Worm (Caenorhabditis elegans) whole organism, young adult: ENCODE data around the gene sdz-11.

ENCODE experiments used
- C06A6.2 ChIP-seq: fragments of 200-800 bp; sonication (Bioruptor generic); conservative IDR thresholded peaks from 2 replicates; pipeline ENCODE4 v1.3.6; 2022; ENCODE audit warnings: missing genetic modification characterization, missing compliant biosample characterization
- F10E7.11 ChIP-seq: sonication (generic microtip); optimal IDR thresholded peaks from 2 replicates; lab custom pipeline; 2017; ENCODE audit warnings: mild to moderate bottlenecking, missing genetic modification characterization, moderate library complexity, missing compliant biosample characterization
- F39B2.1 ChIP-seq: fragments of 200-800 bp; sonication (Bioruptor generic); IDR thresholded peaks from 2 replicates; pipeline ENCODE4 v1.3.6; 2022; ENCODE audit warnings: missing genetic modification reagents, missing genetic modification characterization, missing compliant biosample characterization
- F52B5.7 ChIP-seq: sonication (generic microtip); optimal IDR thresholded peaks from 2 replicates; lab custom pipeline; 2016; ENCODE audit warnings: mild to moderate bottlenecking, missing genetic modification characterization, missing compliant biosample characterization
- F55B11.4 ChIP-seq: sonication (generic microtip); optimal IDR thresholded peaks from 2 replicates; lab custom pipeline; 2016; ENCODE audit warnings: missing compliant biosample characterization, missing genetic modification characterization, borderline replicate concordance; ENCODE audit not compliant: insufficient read depth
- F57A8.1 ChIP-seq: fragments of 200-800 bp; sonication (Bioruptor generic); optimal IDR thresholded peaks from 2 replicates; lab custom pipeline; 2018; ENCODE audit warnings: mild to moderate bottlenecking, missing genetic modification characterization, moderate library complexity, missing compliant biosample characterization
- F57C9.4 ChIP-seq: sonication (generic microtip); optimal IDR thresholded peaks from 2 replicates; lab custom pipeline; 2017; ENCODE audit warnings: mild to moderate bottlenecking, missing genetic modification characterization, missing compliant biosample characterization
- K11D2.4 ChIP-seq: fragments of 200-800 bp; sonication (Bioruptor generic); IDR thresholded peaks from 2 replicates; pipeline ENCODE4 v1.3.6; 2022; ENCODE audit warnings: missing genetic modification reagents, missing genetic modification characterization, missing compliant biosample characterization
- Y53F4B.3 ChIP-seq: fragments of 200-800 bp; sonication (Bioruptor generic); IDR thresholded peaks from 2 replicates; pipeline ENCODE4 v1.3.6; 2022; ENCODE audit warnings: missing genetic modification reagents, missing genetic modification characterization, missing compliant biosample characterization
- Y53G8AR.9 ChIP-seq: fragments of 200-800 bp; sonication (Bioruptor generic); conservative IDR thresholded peaks from 2 replicates; pipeline ENCODE4 v1.3.6; 2022; ENCODE audit warnings: missing genetic modification reagents, missing genetic modification characterization, missing compliant biosample characterization
- ama-1 ChIP-seq, 3 experiments: fragments of 150-350 bp in 1 of 3; sonication (generic microtip) in 2 of 3; optimal IDR thresholded peaks; 2 replicates each; lab custom pipeline; 2014 to 2018; ENCODE audit warnings: missing biosample characterization in 2 of 3, missing genetic modification characterization in 2 of 3, missing genetic modification reagents in 2 of 3
- ccch-3 ChIP-seq: fragments of 200-800 bp; sonication (Bioruptor generic); optimal IDR thresholded peaks from 2 replicates; lab custom pipeline; 2018; ENCODE audit warnings: mild to moderate bottlenecking, missing genetic modification characterization, missing compliant biosample characterization
- ceh-27 ChIP-seq: fragments of 200-800 bp; sonication (Bioruptor generic); optimal IDR thresholded peaks from 2 replicates; lab custom pipeline; 2018; ENCODE audit warnings: mild to moderate bottlenecking, missing genetic modification characterization, moderate library complexity, missing compliant biosample characterization
- fkh-3 ChIP-seq: sonication (generic microtip); optimal IDR thresholded peaks from 2 replicates; lab custom pipeline; 2016; ENCODE audit warnings: mild to moderate bottlenecking, missing genetic modification characterization, missing compliant biosample characterization
- hmg-1.2 ChIP-seq: fragments of 200-800 bp; sonication (Bioruptor generic); IDR thresholded peaks from 2 replicates; pipeline ENCODE4 v1.3.6; 2022; ENCODE audit warnings: missing genetic modification reagents, missing genetic modification characterization, missing compliant biosample characterization
- hrde-1 ChIP-seq: sonication (generic microtip); optimal IDR thresholded peaks from 2 replicates; lab custom pipeline; 2016; ENCODE audit warnings: missing genetic modification characterization, mild to moderate bottlenecking, missing compliant biosample characterization, moderate library complexity, missing genotype, missing genetic modification reagents, borderline replicate concordance
- hsf-1 ChIP-seq: fragments of 200-800 bp; sonication (Bioruptor generic); IDR thresholded peaks from 2 replicates; pipeline ENCODE4 v1.3.6; 2022; ENCODE audit warnings: missing genetic modification reagents, missing genetic modification characterization, missing compliant biosample characterization
- let-526 ChIP-seq: fragments of 200-800 bp; sonication (Bioruptor generic); IDR thresholded peaks from 2 replicates; pipeline ENCODE4 v1.3.6; 2022; ENCODE audit warnings: missing genetic modification reagents, missing genetic modification characterization, missing compliant biosample characterization
- let-607 ChIP-seq, 2 experiments: fragments of 200-800 bp in 1 of 2; sonication (Bioruptor generic) in 1 of 2; sonication (generic microtip) in 1 of 2; optimal IDR thresholded peaks; 2 replicates each; lab custom pipeline; 2016 to 2018; ENCODE audit warnings: mild to moderate bottlenecking in 2 of 2, missing compliant biosample characterization in 2 of 2, missing genetic modification characterization in 2 of 2, moderate library complexity in 2 of 2, missing genotype in 1 of 2
- lir-1 ChIP-seq: fragments of 200-800 bp; sonication (Bioruptor generic); conservative IDR thresholded peaks from 2 replicates; pipeline ENCODE4 v1.3.6; 2022; ENCODE audit warnings: missing genetic modification reagents, missing genetic modification characterization, missing compliant biosample characterization
- lsl-1 ChIP-seq: fragments of 200-800 bp; sonication (Bioruptor generic); optimal IDR thresholded peaks from 2 replicates; lab custom pipeline; 2018; ENCODE audit warnings: mild to moderate bottlenecking, missing genetic modification characterization, moderate library complexity, missing compliant biosample characterization
- madf-8 ChIP-seq: fragments of 200-800 bp; sonication (Bioruptor generic); conservative IDR thresholded peaks from 2 replicates; pipeline ENCODE4 v1.3.6; 2022; ENCODE audit warnings: missing genetic modification reagents, missing genetic modification characterization, missing compliant biosample characterization
- mcd-1 ChIP-seq: fragments of 200-800 bp; sonication (Bioruptor generic); IDR thresholded peaks from 2 replicates; pipeline ENCODE4 v1.3.6; 2022; ENCODE audit warnings: missing genetic modification reagents, missing genetic modification characterization, missing compliant biosample characterization
- nhr-120 ChIP-seq: fragments of 200-800 bp; sonication (Bioruptor generic); IDR thresholded peaks from 2 replicates; pipeline ENCODE4 v1.3.6; 2022; ENCODE audit warnings: missing genetic modification characterization, missing compliant biosample characterization
- nhr-179 ChIP-seq: sonication (generic microtip); optimal IDR thresholded peaks from 2 replicates; lab custom pipeline; 2016; ENCODE audit warnings: mild to moderate bottlenecking, missing genetic modification characterization, missing compliant biosample characterization
- pha-4 ChIP-seq: fragments of 150-350 bp; sonication (generic microtip); optimal IDR thresholded peaks from 2 replicates; lab custom pipeline; 2014; ENCODE audit warnings: missing biosample characterization, missing genetic modification reagents, missing genetic modification characterization
- rpc-1 ChIP-seq, 2 experiments: fragments of 150-350 bp in 1 of 2; sonication (generic microtip) in 1 of 2; optimal IDR thresholded peaks; 2 replicates each; lab custom pipeline; 2014 to 2018; ENCODE audit warnings: missing biosample characterization in 1 of 2, missing genetic modification characterization in 1 of 2, missing genetic modification reagents in 1 of 2, missing genotype in 1 of 2
- snpc-3.4 ChIP-seq: sonication (generic microtip); optimal IDR thresholded peaks from 2 replicates; lab custom pipeline; 2017; ENCODE audit warnings: missing genetic modification characterization, mild to moderate bottlenecking, missing compliant biosample characterization, antibody characterized with exemption, moderate library complexity, missing genotype, missing genetic modification reagents
- unc-130 ChIP-seq: sonication (generic microtip); optimal IDR thresholded peaks from 2 replicates; lab custom pipeline; 2016; ENCODE audit warnings: missing genetic modification reagents, missing genetic modification characterization, missing compliant biosample characterization
- xnd-1 ChIP-seq: sonication (generic microtip); optimal IDR thresholded peaks from 2 replicates; lab custom pipeline; 2016; ENCODE audit warnings: missing genotype, missing genetic modification reagents, missing genetic modification characterization, missing compliant biosample characterization
- zfh-2 ChIP-seq: fragments of 200-800 bp; sonication (Bioruptor generic); conservative IDR thresholded peaks from 2 replicates; pipeline ENCODE4 v1.3.6; 2022; ENCODE audit warnings: missing genetic modification reagents, missing genetic modification characterization, missing compliant biosample characterization
- zim-3 ChIP-seq: sonication (generic microtip); optimal IDR thresholded peaks from 2 replicates; lab custom pipeline; 2017; ENCODE audit warnings: mild to moderate bottlenecking, missing genetic modification characterization, moderate library complexity, missing compliant biosample characterization
- ztf-3 ChIP-seq: fragments of 200-800 bp; sonication (Bioruptor generic); optimal IDR thresholded peaks from 2 replicates; lab custom pipeline; 2018; ENCODE audit warnings: mild to moderate bottlenecking, missing genetic modification characterization, missing compliant biosample characterization

Gene sdz-11

ce11 chrII:3782309-3783000 lies 30.4 kb upstream of the sdz-11 start, which contains the start of gene T24E12.2:
Gene T24E12.2, plus strand, starts transcription at chrII:3782950.
- TF ChIP-seq pha-4 (no peak), Y53F4B.3 (GFP tag; lab: Robert Waterston, UW) (no peak), ztf-3 (GFP tag; lab: Kevin White, UChicago) (no peak), nhr-179 (tag; lab: Kevin White, UChicago) (no peak), fkh-3 (tag; lab: Kevin White, UChicago) (no peak), C06A6.2 (GFP tag; lab: Robert Waterston, UW) (no peak), lir-1 (GFP tag; lab: Robert Waterston, UW) (no peak), K11D2.4 (no peak), F10E7.11 (tag; lab: Kevin White, UChicago) (no peak), F52B5.7 (tag; lab: Kevin White, UChicago) (no peak), let-526 (GFP tag; lab: Robert Waterston, UW) (no peak), xnd-1 (tag; lab: Kevin White, UChicago) (no peak), ama-1 (optimal IDR thresholded peaks at IDR 0.05; lab: Kevin White, UChicago) (no peak), ama-1 (GFP tag; optimal IDR thresholded peaks at IDR 0.05; lab: Kevin White, UChicago) (no peak), rpc-1 (optimal IDR thresholded peaks at IDR 0.05; lab: Kevin White, UChicago) (no peak), rpc-1 (tag; optimal IDR thresholded peaks at IDR 0.05; lab: Kevin White, UChicago) (no peak), zfh-2 (GFP tag; lab: Robert Waterston, UW) (no peak), nhr-120 (GFP tag; lab: Robert Waterston, UW) (no peak), zim-3 (tag; lab: Kevin White, UChicago) (no peak), hmg-1.2 (GFP tag; lab: Robert Waterston, UW) (no peak), hrde-1 (tag; lab: Kevin White, UChicago) (no peak), F57A8.1 (GFP tag; lab: Kevin White, UChicago) (no peak)

- TF ChIP-seq ceh-27, result no peak
- no peak for TF ChIP-seq mcd-1 (GFP tag; lab: Robert Waterston, UW)
- no peak for TF ChIP-seq madf-8 (GFP tag; lab: Robert Waterston, UW)
- TF ChIP-seq snpc-3.4 (tag; lab: Kevin White, UChicago), result no peak
These were observed 29.2 kb upstream of the sdz-11 start for ce11 chrII:3781238-3781637.

ce11 chrII:3779463-3779862 lies 27.4 kb upstream of the sdz-11 start, which contains the start of gene T24E12.11:
Gene T24E12.11, minus strand, starts transcription at chrII:3779563.
- TF ChIP-seq lsl-1 (GFP tag; lab: Kevin White, UChicago), result no peak
- TF ChIP-seq ceh-27, result no peak
- TF ChIP-seq F57C9.4 (tag; lab: Kevin White, UChicago), result no peak
- no peak for TF ChIP-seq Y53G8AR.9 (GFP tag; lab: Robert Waterston, UW)
- no peak for TF ChIP-seq unc-130 (GFP tag; lab: Kevin White, UChicago)

ce11 chrII:3777802-3778201 lies 25.7 kb upstream of the sdz-11 start:
- no peak for TF ChIP-seq xnd-1 (tag; lab: Kevin White, UChicago)
- no peak for TF ChIP-seq hsf-1
- no peak for TF ChIP-seq zfh-2 (GFP tag; lab: Robert Waterston, UW)
- TF ChIP-seq let-607 (tag; optimal IDR thresholded peaks at IDR 0.05; lab: Kevin White, UChicago), result no peak
- TF ChIP-seq pha-4, result no peak
- TF ChIP-seq F39B2.1, result no peak
- TF ChIP-seq ccch-3 (GFP tag; lab: Kevin White, UChicago), result no peak
- no peak for TF ChIP-seq snpc-3.4 (tag; lab: Kevin White, UChicago)
- no peak for TF ChIP-seq F55B11.4 (tag; lab: Kevin White, UChicago)
